Fruit fly (Drosophila melanogaster) whole organism, embryonic: ENCODE measurements around the gene Glut3.
A peak's percentile ranks its signal among the peaks of the same experiment; 100 is the strongest.

Experiments
- Blimp-1 ChIP-seq: fragments of 200-800 bp; sonication (Bioruptor generic); optimal IDR thresholded peaks from 3 replicates; lab custom pipeline; 2018; ENCODE audit warnings: missing biosample characterization, missing genetic modification characterization, mild to moderate bottlenecking, moderate library complexity, missing genetic modification reagents
- CG10366 ChIP-seq: fragments of 200-800 bp; sonication (Bioruptor generic); IDR thresholded peaks from 2 replicates; pipeline ENCODE4 v1.3.6; 2022; ENCODE audit warnings: missing biosample characterization, missing genetic modification characterization
- CG11093 ChIP-seq: fragments of 200-800 bp; sonication (Bioruptor generic); IDR thresholded peaks from 3 replicates; pipeline ENCODE4 v1.3.6; 2022; ENCODE audit warnings: missing biosample characterization, missing genetic modification characterization
- CG11560 ChIP-seq: fragments of 200-800 bp; sonication (Bioruptor generic); IDR thresholded peaks from 3 replicates; pipeline ENCODE4 v1.3.6; 2022; ENCODE audit warnings: missing biosample characterization, missing genetic modification characterization
- CG11695 ChIP-seq: fragments of 200-800 bp; sonication (Bioruptor generic); IDR thresholded peaks from 3 replicates; pipeline ENCODE4 v1.3.6; 2022; ENCODE audit warnings: missing biosample characterization, missing genetic modification characterization
- CG11696 ChIP-seq: fragments of 200-800 bp; sonication (Bioruptor generic); IDR thresholded peaks from 2 replicates; pipeline ENCODE4 v1.3.6; 2022; ENCODE audit warnings: missing biosample characterization, missing genetic modification characterization
- CG12071 ChIP-seq: fragments of 200-800 bp; sonication (Bioruptor generic); optimal IDR thresholded peaks from 3 replicates; lab custom pipeline; 2018; ENCODE audit warnings: missing biosample characterization, mild to moderate bottlenecking, missing genetic modification characterization
- CG12104 ChIP-seq: fragments of 200-800 bp; sonication (Bioruptor generic); optimal IDR thresholded peaks from 3 replicates; lab custom pipeline; 2016; ENCODE audit warnings: missing biosample characterization, missing genetic modification characterization
- CG14860 ChIP-seq: fragments of 200-800 bp; sonication (Bioruptor generic); IDR thresholded peaks from 3 replicates; pipeline ENCODE4 v1.3.6; 2022; ENCODE audit warnings: missing biosample characterization, missing genetic modification characterization; ENCODE audit not compliant: partially characterized antibody
- CG1602 ChIP-seq: fragments of 200-800 bp; sonication (Bioruptor generic); optimal IDR thresholded peaks from 3 replicates; lab custom pipeline; 2016; ENCODE audit warnings: missing biosample characterization, missing genetic modification characterization
- CG17328 ChIP-seq: fragments of 200-800 bp; sonication (Bioruptor generic); IDR thresholded peaks from 2 replicates; pipeline ENCODE4 v1.3.6; 2022; ENCODE audit warnings: missing biosample characterization, missing genetic modification characterization
- CG18262 ChIP-seq: fragments of 200-800 bp; optimal IDR thresholded peaks from 3 replicates; lab custom pipeline; 2019; ENCODE audit warnings: missing biosample characterization, mild to moderate bottlenecking, missing genetic modification characterization, moderate library complexity
- CG3065 ChIP-seq: fragments of 200-800 bp; sonication (Bioruptor generic); optimal IDR thresholded peaks from 2 replicates; lab custom pipeline; 2016; ENCODE audit warnings: missing biosample characterization, missing genetic modification characterization
- CG3838 ChIP-seq: fragments of 200-800 bp; sonication (Bioruptor generic); optimal IDR thresholded peaks from 3 replicates; lab custom pipeline; 2016; ENCODE audit warnings: missing biosample characterization, missing genetic modification characterization
- CG4282 ChIP-seq: fragments of 200-800 bp; sonication (Bioruptor generic); optimal IDR thresholded peaks from 2 replicates; lab custom pipeline; 2016; ENCODE audit warnings: missing biosample characterization, missing genetic modification characterization
- CG5180 ChIP-seq: fragments of 200-800 bp; sonication (Bioruptor generic); optimal IDR thresholded peaks from 3 replicates; lab custom pipeline; 2017; ENCODE audit warnings: missing biosample characterization, missing genetic modification characterization, mild to moderate bottlenecking, moderate library complexity, missing genetic modification reagents
- CG6683 ChIP-seq: fragments of 200-800 bp; sonication (Bioruptor generic); optimal IDR thresholded peaks from 2 replicates; lab custom pipeline; 2017; ENCODE audit warnings: missing biosample characterization, mild to moderate bottlenecking, missing genetic modification characterization, missing genetic modification reagents
- CG7786 ChIP-seq: fragments of 200-800 bp; sonication (Bioruptor generic); optimal IDR thresholded peaks from 2 replicates; lab custom pipeline; 2016; ENCODE audit warnings: missing biosample characterization, missing genetic modification characterization
- CG9215 ChIP-seq: fragments of 200-800 bp; sonication (Bioruptor generic); IDR thresholded peaks from 2 replicates; pipeline ENCODE4 v1.3.6; 2022; ENCODE audit warnings: missing biosample characterization, missing genetic modification characterization
- CG9932 ChIP-seq: fragments of 200-800 bp; sonication (Bioruptor generic); IDR thresholded peaks from 2 replicates; pipeline ENCODE4 v1.3.6; 2022; ENCODE audit warnings: missing biosample characterization, missing genetic modification characterization
- CTCF ChIP-seq: fragments of 200-800 bp; sonication (Bioruptor generic); optimal IDR thresholded peaks from 2 replicates; lab custom pipeline; 2017; ENCODE audit warnings: missing biosample characterization, mild to moderate bottlenecking, missing genetic modification characterization, moderate library complexity
- Chrac-16 ChIP-seq: fragments of 200-800 bp; sonication (Bioruptor generic); optimal IDR thresholded peaks from 3 replicates; lab custom pipeline; 2016; ENCODE audit warnings: missing biosample characterization, missing genetic modification characterization
- D ChIP-seq, 2 experiments: fragments of 200-800 bp in 1 of 2; fragments of >200 bp in 1 of 2; sonication (Bioruptor generic) in 1 of 2; optimal IDR thresholded peaks; 2 replicates in 1 of 2; 3 replicates in 1 of 2; lab custom pipeline; 2017; ENCODE audit warnings: mild to moderate bottlenecking in 1 of 2, missing biosample characterization in 1 of 2, missing genetic modification characterization in 1 of 2, missing genetic modification reagents in 1 of 2
- Dp ChIP-seq: fragments of 200-800 bp; sonication (Bioruptor generic); optimal IDR thresholded peaks from 2 replicates; lab custom pipeline; 2018; ENCODE audit warnings: missing biosample characterization, mild to moderate bottlenecking, missing genetic modification characterization, moderate library complexity
- Gsc ChIP-seq: fragments of 200-800 bp; sonication (Bioruptor generic); IDR thresholded peaks from 2 replicates; pipeline ENCODE4 v1.3.6; 2022; ENCODE audit warnings: missing biosample characterization, missing genetic modification characterization
- Mrtf ChIP-seq: fragments of 200-800 bp; sonication (Bioruptor generic); IDR thresholded peaks from 3 replicates; pipeline ENCODE4 v1.3.6; 2022; ENCODE audit warnings: missing biosample characterization, missing genetic modification characterization
- Nf-YA ChIP-seq: fragments of 200-800 bp; sonication (Bioruptor generic); IDR thresholded peaks from 2 replicates; pipeline ENCODE4 v1.3.6; 2022; ENCODE audit warnings: missing biosample characterization, missing genetic modification characterization
- Nf-YB ChIP-seq: fragments of 200-800 bp; sonication (Bioruptor generic); optimal IDR thresholded peaks from 3 replicates; lab custom pipeline; 2019; ENCODE audit warnings: missing biosample characterization, mild to moderate bottlenecking, missing genetic modification characterization, moderate library complexity
- NfI ChIP-seq: fragments of 200-800 bp; sonication (Bioruptor generic); optimal IDR thresholded peaks from 3 replicates; lab custom pipeline; 2018; ENCODE audit warnings: missing biosample characterization, mild to moderate bottlenecking, missing genetic modification characterization, moderate library complexity
- Pdp1 ChIP-seq, 2 experiments: fragments of 200-800 bp; sonication (Bioruptor generic); optimal IDR thresholded peaks; 3 replicates each; lab custom pipeline; 2016; ENCODE audit warnings: missing biosample characterization in 2 of 2, missing genetic modification characterization in 2 of 2, mild to moderate bottlenecking in 1 of 2, moderate library complexity in 1 of 2
- Scr ChIP-seq: fragments of 200-800 bp; sonication (Bioruptor generic); IDR thresholded peaks from 2 replicates; pipeline ENCODE4 v1.3.6; 2022; ENCODE audit warnings: missing biosample characterization, missing genetic modification characterization; ENCODE audit not compliant: partially characterized antibody
- Ssrp ChIP-seq: fragments of 200-800 bp; sonication (Bioruptor generic); optimal IDR thresholded peaks from 2 replicates; lab custom pipeline; 2018; ENCODE audit warnings: missing biosample characterization, mild to moderate bottlenecking, missing genetic modification characterization, moderate library complexity
- TFAM ChIP-seq: fragments of 200-800 bp; sonication (Bioruptor generic); optimal IDR thresholded peaks from 2 replicates; lab custom pipeline; 2017; ENCODE audit warnings: missing biosample characterization, missing genetic modification characterization, inconsistent platforms
- Xbp1 ChIP-seq: fragments of 200-800 bp; sonication (Bioruptor generic); optimal IDR thresholded peaks from 3 replicates; lab custom pipeline; 2016; ENCODE audit warnings: missing biosample characterization, mild to moderate bottlenecking, missing genetic modification characterization
- Xrp1 ChIP-seq: fragments of 200-800 bp; sonication (Bioruptor generic); IDR thresholded peaks from 2 replicates; pipeline ENCODE4 v1.3.6; 2022; ENCODE audit warnings: missing biosample characterization, missing genetic modification characterization
- ase ChIP-seq: fragments of 200-800 bp; sonication (Bioruptor generic); IDR thresholded peaks from 3 replicates; pipeline ENCODE4 v1.3.6; 2022; ENCODE audit warnings: missing biosample characterization, missing genetic modification characterization
- ato ChIP-seq: fragments of 200-800 bp; sonication (Bioruptor generic); IDR thresholded peaks from 2 replicates; pipeline ENCODE4 v1.3.6; 2022; ENCODE audit warnings: missing biosample characterization, missing genetic modification characterization; ENCODE audit not compliant: partially characterized antibody
- chn ChIP-seq: fragments of 200-800 bp; sonication (Bioruptor generic); optimal IDR thresholded peaks from 2 replicates; lab custom pipeline; 2016; ENCODE audit warnings: missing biosample characterization, missing genetic modification characterization
- grn ChIP-seq: fragments of 200-800 bp; sonication (Bioruptor generic); optimal IDR thresholded peaks from 3 replicates; lab custom pipeline; 2017; ENCODE audit warnings: missing biosample characterization, missing genetic modification characterization
- hbn ChIP-seq: fragments of 200-800 bp; sonication (Bioruptor generic); IDR thresholded peaks from 2 replicates; pipeline ENCODE4 v1.3.6; 2022; ENCODE audit warnings: missing biosample characterization, missing genetic modification characterization; ENCODE audit not compliant: partially characterized antibody
- hth ChIP-seq: fragments of >200 bp; optimal IDR thresholded peaks from 2 replicates; lab custom pipeline; 2017; ENCODE audit warnings: inconsistent platforms
- insv ChIP-seq, 2 experiments: fragments of 200-800 bp; sonication (Bioruptor generic); optimal IDR thresholded peaks; 3 replicates each; lab custom pipeline; 2016 to 2018; ENCODE audit warnings: missing biosample characterization in 2 of 2, missing genetic modification characterization in 2 of 2
- kay ChIP-seq: fragments of 200-800 bp; sonication (Bioruptor generic); optimal IDR thresholded peaks from 2 replicates; lab custom pipeline; 2016; ENCODE audit warnings: missing biosample characterization, missing genetic modification characterization
- ken ChIP-seq: fragments of 200-800 bp; sonication (Bioruptor generic); IDR thresholded peaks from 3 replicates; pipeline ENCODE4 v1.3.6; 2022; ENCODE audit warnings: missing biosample characterization, missing genetic modification characterization
- nom ChIP-seq: fragments of 200-800 bp; sonication (Bioruptor generic); optimal IDR thresholded peaks from 2 replicates; lab custom pipeline; 2017; ENCODE audit warnings: missing biosample characterization, missing genetic modification characterization, mild to moderate bottlenecking, moderate library complexity, missing genetic modification reagents
- pfk ChIP-seq: fragments of 200-800 bp; sonication (Bioruptor generic); optimal IDR thresholded peaks from 2 replicates; lab custom pipeline; 2018; ENCODE audit warnings: missing biosample characterization, mild to moderate bottlenecking, missing genetic modification characterization, moderate library complexity
- repo ChIP-seq: fragments of 200-800 bp; sonication (Bioruptor generic); optimal IDR thresholded peaks from 2 replicates; lab custom pipeline; 2016; ENCODE audit warnings: missing biosample characterization, missing genetic modification characterization
- slou ChIP-seq: fragments of 200-800 bp; sonication (Bioruptor generic); optimal IDR thresholded peaks from 3 replicates; lab custom pipeline; 2016; ENCODE audit warnings: missing biosample characterization, missing genetic modification characterization
- stc ChIP-seq: fragments of 200-800 bp; sonication (Bioruptor generic); IDR thresholded peaks from 2 replicates; pipeline ENCODE4 v1.3.6; 2022; ENCODE audit warnings: missing biosample characterization, missing genetic modification characterization
- stwl ChIP-seq: fragments of 200-800 bp; sonication (Bioruptor generic); optimal IDR thresholded peaks from 3 replicates; lab custom pipeline; 2018; ENCODE audit warnings: missing biosample characterization, mild to moderate bottlenecking, missing genetic modification characterization, moderate library complexity
- vvl ChIP-seq: fragments of 200-800 bp; sonication (Bioruptor generic); IDR thresholded peaks from 2 replicates; pipeline ENCODE4 v1.3.6; 2022; ENCODE audit warnings: missing biosample characterization, missing genetic modification characterization

Glut3 gene

dm6 chr3R:16782401-16782800 lies 5.7 kb upstream of the Glut3 start (continued):
- TF ChIP-seq Xrp1 (GFP tag; lab: Robert Waterston, UW), result 0 out of 2 replicates have a peak, but pooled peaks have one; percentile 14
- 0 out of 3 replicates have a peak, but pooled peaks have one; percentile 11 for TF ChIP-seq CG11560 (tag; lab: Robert Waterston, UW)
- no peak for TF ChIP-seq Ssrp
- TF ChIP-seq CG4282, result no peak
- TF ChIP-seq CG11696 (GFP tag; lab: Robert Waterston, UW), result no peak
- TF ChIP-seq CG18262 (tag; lab: Kevin White, UChicago), result no peak
- TF ChIP-seq Nf-YA (GFP tag; lab: Robert Waterston, UW), result 0 out of 2 replicates have a peak, but pooled peaks have one; percentile 19
- TF ChIP-seq TFAM (GFP tag; lab: Kevin White, UChicago), result no peak
- no peak for TF ChIP-seq nom (GFP tag; lab: Kevin White, UChicago)
- no peak for TF ChIP-seq Chrac-16 (GFP tag; lab: Kevin White, UChicago)
- TF ChIP-seq D (optimal IDR thresholded peaks at IDR 0.05; lab: Kevin White, UChicago), result no peak
- TF ChIP-seq D (GFP tag; optimal IDR thresholded peaks at IDR 0.05; lab: Kevin White, UChicago), result no peak
- peak; percentile 37; the same call in 1 of the 2 replicates for TF ChIP-seq vvl (GFP tag; lab: Robert Waterston, UW)
- no peak for TF ChIP-seq hth (lab: Kevin White, UChicago)
- peak; percentile 57 for TF ChIP-seq Dp (GFP tag; lab: Kevin White, UChicago)
- peak; percentile 28 for TF ChIP-seq chn (GFP tag; lab: Kevin White, UChicago)
- TF ChIP-seq Xbp1 (GFP tag; lab: Kevin White, UChicago), result no peak
- TF ChIP-seq ken (GFP tag; lab: Robert Waterston, UW), result peak; percentile 41; the same call in 1 of the 3 replicates
- TF ChIP-seq CG9215 (GFP tag; lab: Robert Waterston, UW), result no peak
- TF ChIP-seq CG10366, result no peak
- no peak for TF ChIP-seq Scr (GFP tag; lab: Robert Waterston, UW)
- no peak for TF ChIP-seq repo
- TF ChIP-seq ato (GFP tag; lab: Robert Waterston, UW), result no peak
- no peak for TF ChIP-seq slou (GFP tag; lab: Kevin White, UChicago)
- TF ChIP-seq CG7786 (GFP tag; lab: Kevin White, UChicago), result no peak
- TF ChIP-seq CG3065 (GFP tag; lab: Kevin White, UChicago), result peak; percentile 94
- no peak for TF ChIP-seq CG11695 (GFP tag; lab: Robert Waterston, UW)
- TF ChIP-seq CG9932, result 0 out of 2 replicates have a peak, but pooled peaks have one; percentile 5
- TF ChIP-seq CG17328 (GFP tag; lab: Robert Waterston, UW), result 0 out of 2 replicates have a peak, but pooled peaks have one; percentile 19
- peak; percentile 7 for TF ChIP-seq Nf-YB (GFP tag; lab: Kevin White, UChicago)
- no peak for TF ChIP-seq CG3838 (GFP tag; lab: Kevin White, UChicago)
- peak; percentile 91 for TF ChIP-seq CTCF (GFP tag; lab: Kevin White, UChicago)
- no peak for TF ChIP-seq Pdp1 (GFP tag; optimal IDR thresholded peaks at IDR 0.05; lab: Kevin White, UChicago)
- no peak for TF ChIP-seq insv (GFP tag; optimal IDR thresholded peaks at IDR 0.05; lab: Kevin White, UChicago)
- no peak for TF ChIP-seq stwl
- no peak for TF ChIP-seq NfI (GFP tag; lab: Kevin White, UChicago)
- no peak for TF ChIP-seq grn (GFP tag; lab: Kevin White, UChicago)
- no peak for TF ChIP-seq CG5180
- no peak for TF ChIP-seq CG6683 (GFP tag; lab: Kevin White, UChicago)
- TF ChIP-seq ase, result 0 out of 3 replicates have a peak, but pooled peaks have one; percentile 10
- peak; percentile 55 for TF ChIP-seq Blimp-1
- TF ChIP-seq pfk (GFP tag; lab: Kevin White, UChicago), result peak; percentile 85
- no peak for TF ChIP-seq Gsc (GFP tag; lab: Robert Waterston, UW)
- TF ChIP-seq CG1602, result no peak
- TF ChIP-seq Mrtf (GFP tag; lab: Robert Waterston, UW), result peak; percentile 9; the same call in 1 of the 3 replicates
- 0 out of 3 replicates have a peak, but pooled peaks have one; percentile 37 for TF ChIP-seq CG14860 (GFP tag; lab: Robert Waterston, UW)
- no peak for TF ChIP-seq hbn
- no peak for TF ChIP-seq stc (GFP tag; lab: Robert Waterston, UW)
- TF ChIP-seq CG12071 (GFP tag; lab: Kevin White, UChicago), result no peak
- no peak for TF ChIP-seq CG12104
- no peak for TF ChIP-seq CG11093 (GFP tag; lab: Robert Waterston, UW)
- no peak for TF ChIP-seq kay (GFP tag; lab: Kevin White, UChicago)
